Fruit fly (Drosophila melanogaster) whole organism, embryonic: ENCODE data around the gene dob.

Experiments
- Ada2b ChIP-seq: fragments of 200-800 bp; sonication (Bioruptor generic); IDR thresholded peaks from 2 replicates; pipeline ENCODE4 v1.3.6; 2022; ENCODE audit warnings: missing biosample characterization, missing genetic modification characterization
- B-H1 ChIP-seq: fragments of 200-800 bp; sonication (Bioruptor generic); IDR thresholded peaks from 3 replicates; pipeline ENCODE4 v1.3.6; 2022; ENCODE audit warnings: missing biosample characterization, missing genetic modification characterization
- Blimp-1 ChIP-seq: fragments of 200-800 bp; sonication (Bioruptor generic); optimal IDR thresholded peaks from 3 replicates; lab custom pipeline; 2018; ENCODE audit warnings: missing biosample characterization, missing genetic modification characterization, mild to moderate bottlenecking, moderate library complexity, missing genetic modification reagents
- C15 ChIP-seq: fragments of 200-800 bp; sonication (Bioruptor generic); IDR thresholded peaks from 3 replicates; pipeline ENCODE4 v1.3.6; 2022; ENCODE audit warnings: missing biosample characterization, missing genetic modification characterization
- CG10209 ChIP-seq: fragments of 200-800 bp; sonication (Bioruptor generic); optimal IDR thresholded peaks from 3 replicates; lab custom pipeline; 2017; ENCODE audit warnings: missing biosample characterization, mild to moderate bottlenecking, missing genetic modification characterization, missing genetic modification reagents
- CG12071 ChIP-seq: fragments of 200-800 bp; sonication (Bioruptor generic); optimal IDR thresholded peaks from 3 replicates; lab custom pipeline; 2018; ENCODE audit warnings: missing biosample characterization, mild to moderate bottlenecking, missing genetic modification characterization
- CG12155 ChIP-seq: fragments of 200-800 bp; sonication (Bioruptor generic); optimal IDR thresholded peaks from 3 replicates; lab custom pipeline; 2016; ENCODE audit warnings: missing biosample characterization, missing genetic modification characterization
- CG12659 ChIP-seq: fragments of 200-800 bp; sonication (Bioruptor generic); optimal IDR thresholded peaks from 3 replicates; lab custom pipeline; 2017; ENCODE audit warnings: mild to moderate bottlenecking, missing biosample characterization, missing genetic modification reagents, missing genetic modification characterization
- CG13123 ChIP-seq: fragments of 200-800 bp; sonication (Bioruptor generic); optimal IDR thresholded peaks from 2 replicates; lab custom pipeline; 2016; ENCODE audit warnings: missing biosample characterization, missing genetic modification characterization
- CG17359 ChIP-seq: fragments of 200-800 bp; sonication (Bioruptor generic); optimal IDR thresholded peaks from 3 replicates; lab custom pipeline; 2018; ENCODE audit warnings: missing biosample characterization, mild to moderate bottlenecking, missing genetic modification characterization, moderate library complexity
- CG17568 ChIP-seq: fragments of 200-800 bp; sonication (Bioruptor generic); optimal IDR thresholded peaks from 2 replicates; lab custom pipeline; 2018; ENCODE audit warnings: missing biosample characterization, mild to moderate bottlenecking, missing genetic modification characterization, moderate library complexity
- CG17829 ChIP-seq: fragments of 200-800 bp; optimal IDR thresholded peaks from 2 replicates; lab custom pipeline; 2019; ENCODE audit warnings: missing biosample characterization, mild to moderate bottlenecking, missing genetic modification characterization, moderate library complexity
- CG18011 ChIP-seq: fragments of 200-800 bp; sonication (Bioruptor generic); optimal IDR thresholded peaks from 2 replicates; lab custom pipeline; 2017; ENCODE audit warnings: missing biosample characterization, missing genetic modification characterization, mild to moderate bottlenecking, moderate library complexity, missing genotype
- CG2116 ChIP-seq: fragments of 200-800 bp; sonication (Bioruptor generic); optimal IDR thresholded peaks from 3 replicates; lab custom pipeline; 2018; ENCODE audit warnings: missing biosample characterization, mild to moderate bottlenecking, missing genetic modification characterization
- CG2202 ChIP-seq: fragments of 200-800 bp; sonication (Bioruptor generic); optimal IDR thresholded peaks from 2 replicates; lab custom pipeline; 2018; ENCODE audit warnings: missing biosample characterization, mild to moderate bottlenecking, missing genetic modification characterization
- CG34422 ChIP-seq: fragments of 200-800 bp; sonication (Bioruptor generic); IDR thresholded peaks from 3 replicates; pipeline ENCODE4 v1.3.6; 2022; ENCODE audit warnings: missing biosample characterization, missing genetic modification characterization
- CG3838 ChIP-seq: fragments of 200-800 bp; sonication (Bioruptor generic); optimal IDR thresholded peaks from 3 replicates; lab custom pipeline; 2016; ENCODE audit warnings: missing biosample characterization, missing genetic modification characterization
- CG4820 ChIP-seq: fragments of 200-800 bp; sonication (Bioruptor generic); optimal IDR thresholded peaks from 3 replicates; lab custom pipeline; 2016; ENCODE audit warnings: missing biosample characterization, missing genetic modification characterization
- CG5180 ChIP-seq: fragments of 200-800 bp; sonication (Bioruptor generic); optimal IDR thresholded peaks from 3 replicates; lab custom pipeline; 2017; ENCODE audit warnings: missing biosample characterization, missing genetic modification characterization, mild to moderate bottlenecking, moderate library complexity, missing genetic modification reagents
- CG9817 ChIP-seq: fragments of 200-800 bp; sonication (Bioruptor generic); optimal IDR thresholded peaks from 2 replicates; lab custom pipeline; 2018; ENCODE audit warnings: missing biosample characterization, mild to moderate bottlenecking, missing genetic modification characterization, moderate library complexity
- Chrac-16 ChIP-seq: fragments of 200-800 bp; sonication (Bioruptor generic); optimal IDR thresholded peaks from 3 replicates; lab custom pipeline; 2016; ENCODE audit warnings: missing biosample characterization, missing genetic modification characterization
- CoRest ChIP-seq: fragments of 200-800 bp; sonication (Bioruptor generic); optimal IDR thresholded peaks from 3 replicates; lab custom pipeline; 2018; ENCODE audit warnings: missing biosample characterization, mild to moderate bottlenecking, missing genetic modification characterization, moderate library complexity
- D19A ChIP-seq: fragments of 200-800 bp; optimal IDR thresholded peaks from 3 replicates; lab custom pipeline; 2019; ENCODE audit warnings: missing biosample characterization, mild to moderate bottlenecking, missing genetic modification characterization, moderate library complexity
- Fer1 ChIP-seq: fragments of 200-800 bp; sonication (Bioruptor generic); optimal IDR thresholded peaks from 2 replicates; lab custom pipeline; 2017; ENCODE audit warnings: missing biosample characterization, mild to moderate bottlenecking, missing genetic modification characterization
- Fer2 ChIP-seq: fragments of 200-800 bp; sonication (Bioruptor generic); optimal IDR thresholded peaks from 2 replicates; lab custom pipeline; 2018; ENCODE audit warnings: missing biosample characterization, mild to moderate bottlenecking, missing genetic modification characterization, moderate library complexity
- Hmx ChIP-seq: fragments of 200-800 bp; sonication (Bioruptor generic); optimal IDR thresholded peaks from 2 replicates; lab custom pipeline; 2016; ENCODE audit warnings: missing biosample characterization, missing genetic modification characterization
- NfI ChIP-seq: fragments of 200-800 bp; sonication (Bioruptor generic); optimal IDR thresholded peaks from 3 replicates; lab custom pipeline; 2018; ENCODE audit warnings: missing biosample characterization, mild to moderate bottlenecking, missing genetic modification characterization, moderate library complexity
- PHDP ChIP-seq: fragments of 200-800 bp; sonication (Bioruptor generic); optimal IDR thresholded peaks from 3 replicates; lab custom pipeline; 2018; ENCODE audit warnings: missing biosample characterization, mild to moderate bottlenecking, missing genetic modification characterization, moderate library complexity
- Ptx1 ChIP-seq: fragments of 200-800 bp; sonication (Bioruptor generic); IDR thresholded peaks from 2 replicates; pipeline ENCODE4 v1.3.6; 2022; ENCODE audit warnings: missing biosample characterization, missing genetic modification characterization
- Usf ChIP-seq: fragments of 200-800 bp; sonication (Bioruptor generic); optimal IDR thresholded peaks from 2 replicates; lab custom pipeline; 2017; ENCODE audit warnings: missing genotype, missing biosample characterization, missing genetic modification characterization
- ac ChIP-seq: fragments of 200-800 bp; sonication (Bioruptor generic); optimal IDR thresholded peaks from 3 replicates; lab custom pipeline; 2017; ENCODE audit warnings: missing biosample characterization, mild to moderate bottlenecking, missing genetic modification characterization
- ara ChIP-seq: fragments of 200-800 bp; sonication (Bioruptor generic); IDR thresholded peaks from 2 replicates; pipeline ENCODE4 v1.3.6; 2022; ENCODE audit warnings: missing biosample characterization, missing genetic modification characterization
- chif ChIP-seq, 2 experiments: fragments of 200-800 bp; sonication (Bioruptor generic); optimal IDR thresholded peaks; 3 replicates each; lab custom pipeline; 2016; ENCODE audit warnings: missing biosample characterization in 2 of 2, missing genetic modification characterization in 2 of 2
- exex ChIP-seq: fragments of 200-800 bp; sonication (Bioruptor generic); optimal IDR thresholded peaks from 4 replicates; lab custom pipeline; 2018; ENCODE audit warnings: missing biosample characterization, mild to moderate bottlenecking, missing genetic modification characterization, moderate library complexity
- gsb-n ChIP-seq: fragments of 200-800 bp; sonication (Bioruptor generic); optimal IDR thresholded peaks from 3 replicates; lab custom pipeline; 2018; ENCODE audit warnings: missing biosample characterization, mild to moderate bottlenecking, missing genetic modification characterization
- lab ChIP-seq: fragments of 200-800 bp; sonication (Bioruptor generic); optimal IDR thresholded peaks from 3 replicates; lab custom pipeline; 2017; ENCODE audit warnings: missing biosample characterization, missing genetic modification characterization, mild to moderate bottlenecking, moderate library complexity, missing genetic modification reagents
- lov ChIP-seq, 2 experiments: fragments of 200-800 bp in 1 of 2; fragments of >200 bp in 1 of 2; sonication (Bioruptor generic) in 1 of 2; IDR thresholded peaks in 1 of 2; optimal IDR thresholded peaks in 1 of 2; 2 replicates in 1 of 2; 3 replicates in 1 of 2; pipeline versions ENCODE4 v1.3.6 to Lab custom; 2017 to 2022; ENCODE audit warnings: missing biosample characterization in 1 of 2, missing genetic modification characterization in 1 of 2
- mam ChIP-seq: fragments of 200-800 bp; sonication (Bioruptor generic); optimal IDR thresholded peaks from 3 replicates; lab custom pipeline; 2016; ENCODE audit warnings: missing biosample characterization, missing genetic modification characterization
- prd ChIP-seq, 3 experiments: fragments of >200 bp in 2 of 3; fragments of 200-800 bp in 1 of 3; sonication (Bioruptor generic) in 1 of 3; optimal IDR thresholded peaks in 2 of 3; IDR thresholded peaks in 1 of 3; 2 replicates in 2 of 3; 3 replicates in 1 of 3; pipeline versions ENCODE4 v1.3.6 to Lab custom; 2017 to 2022; ENCODE audit warnings: missing biosample characterization in 1 of 3, missing genetic modification characterization in 1 of 3
- slou ChIP-seq: fragments of 200-800 bp; sonication (Bioruptor generic); optimal IDR thresholded peaks from 3 replicates; lab custom pipeline; 2016; ENCODE audit warnings: missing biosample characterization, missing genetic modification characterization
- tap ChIP-seq: fragments of 200-800 bp; optimal IDR thresholded peaks from 3 replicates; lab custom pipeline; 2019; ENCODE audit warnings: missing biosample characterization, mild to moderate bottlenecking, missing genetic modification characterization, moderate library complexity
- toy ChIP-seq: fragments of 200-800 bp; sonication (Bioruptor generic); IDR thresholded peaks from 2 replicates; pipeline ENCODE4 v1.3.6; 2022; ENCODE audit warnings: missing biosample characterization, missing genetic modification characterization
- vvl ChIP-seq: fragments of 200-800 bp; sonication (Bioruptor generic); IDR thresholded peaks from 2 replicates; pipeline ENCODE4 v1.3.6; 2022; ENCODE audit warnings: missing biosample characterization, missing genetic modification characterization
- zen2 ChIP-seq: fragments of 200-800 bp; sonication (Bioruptor generic); IDR thresholded peaks from 3 replicates; pipeline ENCODE4 v1.3.6; 2022; ENCODE audit warnings: missing biosample characterization, missing genetic modification characterization; ENCODE audit not compliant: partially characterized antibody

Gene dob

DNA sequence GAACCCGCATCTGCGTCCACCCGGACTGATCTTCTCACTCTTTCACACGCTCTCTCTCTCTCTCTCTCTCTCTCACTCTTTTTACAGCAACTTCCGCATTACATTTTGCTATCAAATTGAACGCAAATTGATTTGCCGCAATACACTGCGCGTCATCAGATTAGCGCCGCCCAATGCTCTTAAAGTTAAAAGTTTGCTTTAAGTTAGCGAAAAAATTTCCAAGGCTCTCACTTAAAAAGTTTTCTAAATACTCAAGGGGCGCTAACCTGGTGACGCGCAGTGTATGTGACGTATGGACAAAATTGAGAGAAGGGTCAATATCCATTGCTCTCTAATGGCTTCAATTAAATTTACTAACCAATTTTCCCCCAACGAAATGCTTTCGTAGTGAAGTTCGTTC, 44.6 kb upstream of the dob start (continued):
- TF ChIP-seq Ptx1 (GFP tag; lab: Robert Waterston, UW) (peak; percentile 82), CG2202 (peak; percentile 62), ac (GFP tag; lab: Kevin White, UChicago) (peak; percentile 56), CG34422 (GFP tag; lab: Robert Waterston, UW) (peak; percentile 81)

dm6 chrX:15023395-15023794, 43.4 kb upstream of the dob start:
- TF ChIP-seq toy (no peak), D19A (tag; lab: Kevin White, UChicago) (peak; percentile 24)

dm6 chrX:15023826-15024545, 42.8 kb upstream of the dob start, which contains the start of gene be:
Gene be (plus strand): TSS chrX:15024436.
- TF ChIP-seq Fer1, result peak; percentile 22
- no peak for TF ChIP-seq CG34422 (GFP tag; lab: Robert Waterston, UW)
- peak; percentile 23 for TF ChIP-seq CG13123
- TF ChIP-seq CG9817 (tag; lab: Kevin White, UChicago), result peak; percentile 20
- no peak for TF ChIP-seq lov (optimal IDR thresholded peaks at IDR 0.05; lab: Kevin White, UChicago)
- no peak for TF ChIP-seq lov (GFP tag; IDR thresholded peaks at IDR 0.05; lab: Robert Waterston, UW)
- peak; percentile 89 for TF ChIP-seq CG17829 (tag; lab: Kevin White, UChicago)
- no peak for TF ChIP-seq CG12071 (GFP tag; lab: Kevin White, UChicago)
- peak; percentile 66 for TF ChIP-seq Blimp-1
- peak; percentile 74 for TF ChIP-seq gsb-n (tag; lab: Kevin White, UChicago)
- TF ChIP-seq ara (GFP tag; lab: Robert Waterston, UW), result 0 out of 2 replicates have a peak, but pooled peaks have one; percentile 32
- TF ChIP-seq exex, result no peak
- no peak for TF ChIP-seq slou (GFP tag; lab: Kevin White, UChicago)
- no peak for TF ChIP-seq CG17568 (GFP tag; lab: Kevin White, UChicago)
- peak; percentile 62 for TF ChIP-seq PHDP (tag; lab: Kevin White, UChicago)
- TF ChIP-seq NfI (GFP tag; lab: Kevin White, UChicago), result peak; percentile 1
- TF ChIP-seq B-H1 (GFP tag; lab: Robert Waterston, UW), result no peak
- TF ChIP-seq Fer2 (tag; lab: Kevin White, UChicago), result peak; percentile 47
- no peak for TF ChIP-seq prd (optimal IDR thresholded peaks at IDR 0.05; lab: Kevin White, UChicago)
- peak; percentile 64 for TF ChIP-seq prd (GFP tag; IDR thresholded peaks at IDR 0.05; lab: Robert Waterston, UW)
- TF ChIP-seq Chrac-16, result peak; percentile 41
- peak; percentile 52 for TF ChIP-seq CG5180 (GFP tag; lab: Kevin White, UChicago)
- peak; percentile 11 for TF ChIP-seq Usf
- TF ChIP-seq chif (GFP tag; optimal IDR thresholded peaks at IDR 0.05; lab: Kevin White, UChicago), result no peak
- peak; percentile 27 for TF ChIP-seq CG17359 (tag; lab: Kevin White, UChicago)
- TF ChIP-seq CG2116 (GFP tag; lab: Kevin White, UChicago), result no peak
- TF ChIP-seq CoRest (tag; lab: Kevin White, UChicago), result peak; percentile 92
- TF ChIP-seq tap (tag; lab: Kevin White, UChicago), result peak; percentile 61
- no peak for TF ChIP-seq CG4820 (GFP tag; lab: Kevin White, UChicago)
- TF ChIP-seq CG12155 (GFP tag; lab: Kevin White, UChicago), result peak; percentile 13
- no peak for TF ChIP-seq C15 (GFP tag; lab: Robert Waterston, UW)
- TF ChIP-seq CG10209 (GFP tag; lab: Kevin White, UChicago), result peak; percentile 63
- no peak for TF ChIP-seq mam (GFP tag; lab: Kevin White, UChicago)
- no peak for TF ChIP-seq Hmx
- TF ChIP-seq Ada2b (GFP tag; lab: Robert Waterston, UW), result peak; percentile 44
- TF ChIP-seq CG12659 (GFP tag; lab: Kevin White, UChicago), result peak; percentile 78
- TF ChIP-seq zen2, result no peak
- no peak for TF ChIP-seq CG18011
- no peak for TF ChIP-seq CG3838
- TF ChIP-seq lab, result peak; percentile 35
- peak; percentile 56 for TF ChIP-seq vvl (GFP tag; lab: Robert Waterston, UW)
